Worm (Caenorhabditis elegans): Measurements from ENCODE around the gene smap-1.

smap-1 gene

DNA sequence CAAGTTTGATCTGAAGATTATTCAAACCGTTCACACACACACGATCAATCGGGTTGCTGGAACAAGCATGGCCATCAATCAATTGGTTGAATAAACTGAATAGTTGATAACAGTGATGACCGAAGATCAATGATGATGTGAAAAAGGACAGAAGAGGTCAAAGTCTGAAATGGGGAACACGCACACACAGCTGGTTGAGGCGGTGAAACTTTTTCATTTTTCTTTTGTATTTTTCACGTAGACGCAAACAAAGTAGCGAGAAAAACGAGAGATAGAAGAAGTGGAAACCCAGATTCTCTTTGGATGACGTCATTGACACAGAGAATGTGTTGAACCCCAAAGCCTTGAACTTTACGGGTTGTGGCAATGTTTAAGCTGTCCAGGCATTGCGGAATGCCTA is 22.1 kb downstream of the smap-1 start (continued):
- TF ChIP-seq nhr-76 (tag; optimal IDR thresholded peaks at IDR 0.05), result peak; percentile 40
- peak; percentile 63 for TF ChIP-seq pqm-1 (tag; optimal IDR thresholded peaks at IDR 0.05)
- no peak for TF ChIP-seq fos-1 (tag; optimal IDR thresholded peaks at IDR 0.05)
- no peak for TF ChIP-seq fkh-10 (GFP tag; optimal IDR thresholded peaks at IDR 0.05)
- peak; percentile 87 for TF ChIP-seq nhr-23 (tag; optimal IDR thresholded peaks at IDR 0.05)
- TF ChIP-seq ZK546.5 (tag; optimal IDR thresholded peaks at IDR 0.05), result no peak
- TF ChIP-seq nhr-67 (tag; optimal IDR thresholded peaks at IDR 0.05), result no peak
- TF ChIP-seq egl-5 (tag; optimal IDR thresholded peaks at IDR 0.05), result no peak
- no peak for TF ChIP-seq eor-1 (tag; optimal IDR thresholded peaks at IDR 0.05)
- no peak for TF ChIP-seq snpc-4 (tag; optimal IDR thresholded peaks at IDR 0.05)
- peak; percentile 42 for TF ChIP-seq jun-1 (tag; optimal IDR thresholded peaks at IDR 0.05)
- TF ChIP-seq egl-27 (tag; optimal IDR thresholded peaks at IDR 0.05), result no peak
- peak; percentile 46 for TF ChIP-seq ceh-28 (tag; optimal IDR thresholded peaks at IDR 0.05)
- peak; percentile 63 for TF ChIP-seq elt-2 (tag; optimal IDR thresholded peaks at IDR 0.05)
- TF ChIP-seq hmg-11 (tag; optimal IDR thresholded peaks at IDR 0.05), result no peak
- no peak for TF ChIP-seq elt-1 (tag; optimal IDR thresholded peaks at IDR 0.05)

DNA sequence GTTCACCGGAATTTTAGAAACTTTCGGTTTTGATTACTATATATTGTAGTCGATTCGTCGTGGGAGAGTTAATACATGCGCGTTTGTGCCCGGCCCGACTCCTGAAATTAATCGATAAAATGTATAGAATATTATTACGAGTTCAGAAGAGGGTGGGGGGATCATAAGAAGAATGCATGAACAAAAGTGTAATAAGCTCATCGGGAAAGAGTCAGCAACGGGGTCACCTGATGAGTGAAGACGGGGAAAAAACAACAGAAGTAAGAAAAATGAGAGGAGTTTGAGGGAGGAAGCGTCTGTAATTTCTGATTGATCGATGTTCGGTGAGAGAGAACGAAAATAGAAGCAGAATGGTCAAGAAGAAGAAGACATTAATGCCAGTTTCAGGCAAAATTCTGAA is 23.5 kb downstream of the smap-1 start, which contains the start of gene W09D10.4:
Gene W09D10.4 (minus strand): TSS at position 101 of the 400 bp plus-strand sequence.
- peak; percentile 27 for TF ChIP-seq ama-1 (optimal IDR thresholded peaks at IDR 0.05)
- TF ChIP-seq elt-2 (tag; optimal IDR thresholded peaks at IDR 0.05), result peak; percentile 3
- TF ChIP-seq nhr-237 (tag; optimal IDR thresholded peaks at IDR 0.05), result no peak

- TF ChIP-seq elt-2 (tag; optimal IDR thresholded peaks at IDR 0.05), result no peak
- peak; percentile 33 for TF ChIP-seq ama-1 (optimal IDR thresholded peaks at IDR 0.05)
Observed at ce11 chrIII:10714541-10714940, 25.1 kb downstream of the smap-1 start.

ce11 chrIII:10711192-10711673 is 28.4 kb downstream of the smap-1 start, which contains the start of gene W09D10.5:
Gene W09D10.5 (minus strand): TSS chrIII:10711536.
- TF ChIP-seq elt-1 (tag; optimal IDR thresholded peaks at IDR 0.05) (no peak), elt-2 (tag; optimal IDR thresholded peaks at IDR 0.05) (peak; percentile 47), ceh-28 (tag; optimal IDR thresholded peaks at IDR 0.05) (peak; percentile 55), nhr-23 (tag; optimal IDR thresholded peaks at IDR 0.05) (peak; percentile 72), pqm-1 (tag; optimal IDR thresholded peaks at IDR 0.05) (peak; percentile 29), nhr-43 (tag; optimal IDR thresholded peaks at IDR 0.05; ENCODE audit: poor library complexity, severe bottlenecking) (peak; percentile 47), ama-1 (optimal IDR thresholded peaks at IDR 0.05) (peak; percentile 90), skn-1 (tag; optimal IDR thresholded peaks at IDR 0.05) (no peak), ztf-4 (tag; optimal IDR thresholded peaks at IDR 0.05) (peak; percentile 43), pha-4 (tag; optimal IDR thresholded peaks at IDR 0.05) (peak; percentile 49), egl-5 (tag; optimal IDR thresholded peaks at IDR 0.05) (no peak), lsy-12 (tag; optimal IDR thresholded peaks at IDR 0.05) (peak; percentile 68), egl-27 (tag; optimal IDR thresholded peaks at IDR 0.05) (no peak)

DNA sequence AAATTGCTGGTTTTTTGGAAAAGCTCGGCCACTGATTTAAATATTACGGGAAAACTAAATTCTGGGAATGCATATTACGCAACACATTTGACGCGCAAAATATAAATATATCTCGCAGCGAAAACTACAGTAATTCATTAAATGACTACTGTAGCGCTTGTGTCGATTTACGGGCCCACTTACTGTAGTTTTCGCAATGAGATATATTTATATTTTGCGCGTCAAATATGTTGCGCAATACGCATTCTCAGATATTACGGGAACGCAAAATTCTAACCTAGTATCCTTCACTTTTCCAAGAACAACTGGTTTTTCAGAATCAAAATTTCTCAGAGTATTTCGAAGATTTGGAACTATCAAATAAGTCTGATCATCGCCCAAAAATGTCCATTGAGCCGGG is 29.9 kb downstream of the smap-1 start:
- TF ChIP-seq elt-1 (tag; optimal IDR thresholded peaks at IDR 0.05), result no peak
- TF ChIP-seq snpc-4 (tag; optimal IDR thresholded peaks at IDR 0.05), result no peak
- TF ChIP-seq mml-1 (tag; optimal IDR thresholded peaks at IDR 0.05), result no peak
- no peak for TF ChIP-seq egl-27 (tag; optimal IDR thresholded peaks at IDR 0.05)
- no peak for TF ChIP-seq unc-62 (GFP tag; optimal IDR thresholded peaks at IDR 0.05)

ce11 chrIII:10708484-10708883 is 31.1 kb downstream of the smap-1 start:
- TF ChIP-seq ZK546.5 (tag; optimal IDR thresholded peaks at IDR 0.05) (no peak), nhr-11 (tag; optimal IDR thresholded peaks at IDR 0.05) (no peak), jun-1 (tag; optimal IDR thresholded peaks at IDR 0.05) (no peak), ceh-16 (tag; optimal IDR thresholded peaks at IDR 0.05) (no peak), ceh-28 (tag; optimal IDR thresholded peaks at IDR 0.05) (no peak), unc-39 (tag; optimal IDR thresholded peaks at IDR 0.05) (no peak), nhr-43 (tag; optimal IDR thresholded peaks at IDR 0.05; ENCODE audit: poor library complexity, severe bottlenecking) (no peak), skn-1 (tag; optimal IDR thresholded peaks at IDR 0.05) (no peak), fos-1 (tag; optimal IDR thresholded peaks at IDR 0.05) (no peak), ztf-11 (tag; optimal IDR thresholded peaks at IDR 0.05) (no peak), nhr-76 (tag; optimal IDR thresholded peaks at IDR 0.05) (no peak), fkh-10 (GFP tag; optimal IDR thresholded peaks at IDR 0.05) (no peak), eor-1 (tag; optimal IDR thresholded peaks at IDR 0.05) (no peak)

Measured in whole organism, L3 larva.